Fruit fly (Drosophila melanogaster): ENCODE data around the gene Nup58.

Gene Nup58

dm6 chr3R:19642092-19642892 is 2.5 kb upstream of the Nup58 start, which contains the start of gene subdued (continued):
- TF ChIP-seq CG9727 (GFP tag; optimal IDR thresholded peaks at IDR 0.05): no peak
- no peak for TF ChIP-seq CG1602 (GFP tag; optimal IDR thresholded peaks at IDR 0.05)
- TF ChIP-seq Oli (tag; optimal IDR thresholded peaks at IDR 0.05): no peak
- peak; percentile 29; the same call in 1 of the 2 replicates for TF ChIP-seq rib (GFP tag; IDR thresholded peaks at IDR 0.05)

DNA sequence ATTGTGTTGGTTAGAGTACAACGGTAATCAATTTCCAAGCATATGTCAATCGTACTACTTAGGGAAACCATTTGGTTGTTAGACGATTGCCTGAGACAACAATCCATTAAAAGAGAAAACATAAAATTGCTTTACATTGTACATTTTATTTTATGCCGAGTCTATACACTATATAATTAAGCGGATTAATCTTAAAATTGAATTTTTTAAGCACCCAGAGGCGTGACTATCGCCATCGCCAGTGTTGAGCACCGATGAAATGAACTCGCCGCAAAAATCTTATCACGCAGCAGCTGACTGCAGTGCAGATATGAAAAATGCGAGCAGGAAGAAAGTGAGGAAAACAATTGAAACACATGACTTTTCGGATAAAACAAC is 1.9 kb upstream of the Nup58 start:
- TF ChIP-seq CG13624 (GFP tag; optimal IDR thresholded peaks at IDR 0.05) (peak; percentile 35), Fer2 (tag; optimal IDR thresholded peaks at IDR 0.05) (no peak), gt (GFP tag; IDR thresholded peaks at IDR 0.05) (no peak), Pdp1 (GFP tag; optimal IDR thresholded peaks at IDR 0.05) (peak in 1 of 2 experiments; percentile 7), CG7928 (GFP tag; optimal IDR thresholded peaks at IDR 0.05) (no peak), CG6813 (GFP tag; optimal IDR thresholded peaks at IDR 0.05) (no peak), Bteb2 (GFP tag; optimal IDR thresholded peaks at IDR 0.05) (no peak), E2f2 (GFP tag; IDR thresholded peaks at IDR 0.05) (peak; percentile 70), Xrp1 (GFP tag; IDR thresholded peaks at IDR 0.05) (0 out of 2 replicates have a peak, but pooled peaks have one; percentile 11), sna (GFP tag; IDR thresholded peaks at IDR 0.05; ENCODE audit: partially characterized antibody) (peak; percentile 82), CG42726 (GFP tag; IDR thresholded peaks at IDR 0.05; ENCODE audit: partially characterized antibody) (peak; percentile 52; the same call in 1 of the 2 replicates), CG6175 (GFP tag; IDR thresholded peaks at IDR 0.05) (no peak), CG9932 (GFP tag; IDR thresholded peaks at IDR 0.05) (peak; percentile 43), Bgb (GFP tag; IDR thresholded peaks at IDR 0.05; ENCODE audit: partially characterized antibody) (peak; percentile 85), Dref (GFP tag; IDR thresholded peaks at IDR 0.05) (peak; percentile 34), CG2120 (GFP tag; optimal IDR thresholded peaks at IDR 0.05) (peak; percentile 27), CG8388 (GFP tag; optimal IDR thresholded peaks at IDR 0.05) (no peak), phol (tag; optimal IDR thresholded peaks at IDR 0.05) (peak; percentile 7), CG10565 (GFP tag; optimal IDR thresholded peaks at IDR 0.05) (no peak), CG16813 (GFP tag; IDR thresholded peaks at IDR 0.05; ENCODE audit: partially characterized antibody) (peak; percentile 69), CG4617 (GFP tag; optimal IDR thresholded peaks at IDR 0.05; ENCODE audit: borderline replicate concordance) (no peak), chinmo (GFP tag; IDR thresholded peaks at IDR 0.05; ENCODE audit: partially characterized antibody) (peak; percentile 80; the same call in 3 of the 4 replicates), CG30403 (GFP tag; optimal IDR thresholded peaks at IDR 0.05) (no peak), ems (GFP tag; optimal IDR thresholded peaks at IDR 0.05) (no peak), gro (GFP tag; optimal IDR thresholded peaks at IDR 0.05) (peak; percentile 19), CG2116 (GFP tag; optimal IDR thresholded peaks at IDR 0.05) (peak; percentile 47), ranshi (GFP tag; IDR thresholded peaks at IDR 0.05) (no peak), CG13287 (GFP tag; IDR thresholded peaks at IDR 0.05; ENCODE audit: partially characterized antibody) (peak; percentile 80), al (GFP tag; IDR thresholded peaks at IDR 0.05) (no peak), CG31388 (GFP tag; optimal IDR thresholded peaks at IDR 0.05) (no peak), tna (GFP tag; IDR thresholded peaks at IDR 0.05; ENCODE audit: partially characterized antibody) (peak; percentile 36), wek (GFP tag; optimal IDR thresholded peaks at IDR 0.05) (no peak), ewg (GFP tag; optimal IDR thresholded peaks at IDR 0.05) (no peak), Camta (GFP tag; optimal IDR thresholded peaks at IDR 0.05) (peak; percentile 11), maf-S (GFP tag; optimal IDR thresholded peaks at IDR 0.05) (no peak), Sry-δ (GFP tag; optimal IDR thresholded peaks at IDR 0.05) (peak; percentile 57), CG7963 (GFP tag; IDR thresholded peaks at IDR 0.05; ENCODE audit: partially characterized antibody) (peak; percentile 69; the same call in 2 of the 3 replicates), unc-4 (GFP tag; IDR thresholded peaks at IDR 0.05; ENCODE audit: partially characterized antibody) (peak; percentile 64), Elba2 (GFP tag; optimal IDR thresholded peaks at IDR 0.05) (no peak), jing (GFP tag; optimal IDR thresholded peaks at IDR 0.05) (no peak), lbe (GFP tag; optimal IDR thresholded peaks at IDR 0.05) (peak; percentile 41), CG10209 (GFP tag; optimal IDR thresholded peaks at IDR 0.05) (no peak)
